Fruit fly (Drosophila melanogaster) whole organism, embryonic: ENCODE results near the gene CG9733.
A peak's percentile ranks its signal among the peaks of the same experiment; 100 is the strongest.

Source experiments
- Abd-B ChIP-seq: fragments of 200-800 bp; sonication (Bioruptor generic); optimal IDR thresholded peaks from 2 replicates; lab custom pipeline; 2018; ENCODE audit warnings: missing biosample characterization, mild to moderate bottlenecking, missing genetic modification characterization, moderate library complexity
- Asciz ChIP-seq: fragments of 200-800 bp; sonication (Bioruptor generic); optimal IDR thresholded peaks from 2 replicates; lab custom pipeline; 2017; ENCODE audit warnings: missing biosample characterization, mild to moderate bottlenecking, missing genetic modification characterization, missing genetic modification reagents
- CG10147 ChIP-seq: fragments of 200-800 bp; sonication (Bioruptor generic); optimal IDR thresholded peaks from 2 replicates; lab custom pipeline; 2019; ENCODE audit warnings: missing biosample characterization, mild to moderate bottlenecking, missing genetic modification characterization, moderate library complexity
- CG10979 ChIP-seq: fragments of 200-800 bp; sonication (Bioruptor generic); optimal IDR thresholded peaks from 2 replicates; lab custom pipeline; 2018; ENCODE audit warnings: missing biosample characterization, mild to moderate bottlenecking, missing genetic modification characterization, moderate library complexity
- CG13287 ChIP-seq: fragments of 200-800 bp; sonication (Bioruptor generic); IDR thresholded peaks from 2 replicates; pipeline ENCODE4 v1.3.6; 2022; ENCODE audit warnings: missing biosample characterization, missing genetic modification characterization; ENCODE audit not compliant: partially characterized antibody
- CG15269 ChIP-seq: fragments of 200-800 bp; sonication (Bioruptor generic); optimal IDR thresholded peaks from 2 replicates; lab custom pipeline; 2018; ENCODE audit warnings: missing biosample characterization, mild to moderate bottlenecking, missing genetic modification characterization, moderate library complexity
- CG15514 ChIP-seq: fragments of 200-800 bp; sonication (Bioruptor generic); optimal IDR thresholded peaks from 3 replicates; lab custom pipeline; 2017; ENCODE audit warnings: missing biosample characterization, missing genetic modification characterization, mild to moderate bottlenecking, moderate library complexity, missing genetic modification reagents
- CG15601 ChIP-seq: fragments of 200-800 bp; sonication (Bioruptor generic); optimal IDR thresholded peaks from 3 replicates; lab custom pipeline; 2019; ENCODE audit warnings: missing biosample characterization, mild to moderate bottlenecking, missing genetic modification characterization, moderate library complexity
- CG16779 ChIP-seq: fragments of 200-800 bp; sonication (Bioruptor generic); IDR thresholded peaks from 2 replicates; pipeline ENCODE4 v1.3.6; 2022; ENCODE audit warnings: missing biosample characterization, missing genetic modification characterization
- CG18262 ChIP-seq: fragments of 200-800 bp; optimal IDR thresholded peaks from 3 replicates; lab custom pipeline; 2019; ENCODE audit warnings: missing biosample characterization, mild to moderate bottlenecking, missing genetic modification characterization, moderate library complexity
- CG32532 ChIP-seq: fragments of 200-800 bp; sonication (Bioruptor generic); IDR thresholded peaks from 2 replicates; pipeline ENCODE4 v1.3.6; 2022; ENCODE audit warnings: missing biosample characterization, missing genetic modification characterization
- CG33557 ChIP-seq: fragments of 200-800 bp; sonication (Bioruptor generic); optimal IDR thresholded peaks from 2 replicates; lab custom pipeline; 2019; ENCODE audit warnings: missing biosample characterization, mild to moderate bottlenecking, missing genetic modification characterization, moderate library complexity
- CG3838 ChIP-seq: fragments of 200-800 bp; sonication (Bioruptor generic); optimal IDR thresholded peaks from 3 replicates; lab custom pipeline; 2016; ENCODE audit warnings: missing biosample characterization, missing genetic modification characterization
- CG5245 ChIP-seq: fragments of 200-800 bp; sonication (Bioruptor generic); optimal IDR thresholded peaks from 3 replicates; lab custom pipeline; 2016; ENCODE audit warnings: missing biosample characterization, missing genetic modification characterization
- CG7928 ChIP-seq: fragments of 200-800 bp; sonication (Bioruptor generic); optimal IDR thresholded peaks from 2 replicates; lab custom pipeline; 2017; ENCODE audit warnings: missing biosample characterization, mild to moderate bottlenecking, missing genetic modification characterization
- CG7963 ChIP-seq: fragments of 200-800 bp; sonication (Bioruptor generic); IDR thresholded peaks from 3 replicates; pipeline ENCODE4 v1.3.6; 2022; ENCODE audit warnings: missing biosample characterization, missing genetic modification characterization; ENCODE audit not compliant: partially characterized antibody
- Chrac-16 ChIP-seq: fragments of 200-800 bp; sonication (Bioruptor generic); optimal IDR thresholded peaks from 3 replicates; lab custom pipeline; 2016; ENCODE audit warnings: missing biosample characterization, missing genetic modification characterization
- CkIIα-i1 ChIP-seq: fragments of 200-800 bp; sonication (Bioruptor generic); IDR thresholded peaks from 2 replicates; pipeline ENCODE4 v1.3.6; 2022; ENCODE audit warnings: missing biosample characterization, missing genetic modification characterization
- CoRest ChIP-seq: fragments of 200-800 bp; sonication (Bioruptor generic); optimal IDR thresholded peaks from 3 replicates; lab custom pipeline; 2018; ENCODE audit warnings: missing biosample characterization, mild to moderate bottlenecking, missing genetic modification characterization, moderate library complexity
- Dip2 ChIP-seq: fragments of 200-800 bp; sonication (Bioruptor generic); IDR thresholded peaks from 2 replicates; pipeline ENCODE4 v1.3.6; 2022; ENCODE audit warnings: missing biosample characterization, missing genetic modification characterization
- Dref ChIP-seq: fragments of 200-800 bp; sonication (Bioruptor generic); IDR thresholded peaks from 2 replicates; pipeline ENCODE4 v1.3.6; 2022; ENCODE audit warnings: missing biosample characterization, missing genetic modification characterization
- Eip74EF ChIP-seq, 2 experiments: fragments of 200-800 bp in 1 of 2; fragments of >200 bp in 1 of 2; sonication (Bioruptor generic) in 1 of 2; optimal IDR thresholded peaks; 2 replicates each; lab custom pipeline; 2017 to 2019; ENCODE audit warnings: missing biosample characterization in 2 of 2, missing genetic modification characterization in 2 of 2, mild to moderate bottlenecking in 1 of 2, moderate library complexity in 1 of 2
- Elba2 ChIP-seq: fragments of 200-800 bp; sonication (Bioruptor generic); optimal IDR thresholded peaks from 3 replicates; lab custom pipeline; 2016; ENCODE audit warnings: missing biosample characterization, missing genetic modification characterization
- HmgZ ChIP-seq: fragments of 200-800 bp; sonication (Bioruptor generic); optimal IDR thresholded peaks from 2 replicates; lab custom pipeline; 2018; ENCODE audit warnings: missing biosample characterization, mild to moderate bottlenecking, missing genetic modification characterization
- Hsf ChIP-seq: fragments of 200-800 bp; sonication (Bioruptor generic); optimal IDR thresholded peaks from 3 replicates; lab custom pipeline; 2016; ENCODE audit warnings: missing biosample characterization, missing genetic modification characterization
- Max ChIP-seq: fragments of 200-800 bp; sonication (Bioruptor generic); optimal IDR thresholded peaks from 2 replicates; lab custom pipeline; 2016; ENCODE audit warnings: missing biosample characterization, mild to moderate bottlenecking, missing genetic modification characterization
- Neu2 ChIP-seq: fragments of 200-800 bp; sonication (Bioruptor generic); optimal IDR thresholded peaks from 3 replicates; lab custom pipeline; 2016; ENCODE audit warnings: missing biosample characterization, missing genetic modification characterization, borderline replicate concordance
- Oli ChIP-seq: fragments of 200-800 bp; sonication (Bioruptor generic); optimal IDR thresholded peaks from 2 replicates; lab custom pipeline; 2018; ENCODE audit warnings: missing biosample characterization, mild to moderate bottlenecking, missing genetic modification characterization, moderate library complexity
- Optix ChIP-seq: fragments of 200-800 bp; sonication (Bioruptor generic); IDR thresholded peaks from 3 replicates; pipeline ENCODE4 v1.3.6; 2022; ENCODE audit warnings: missing biosample characterization, missing genetic modification characterization
- Scr ChIP-seq: fragments of 200-800 bp; sonication (Bioruptor generic); IDR thresholded peaks from 2 replicates; pipeline ENCODE4 v1.3.6; 2022; ENCODE audit warnings: missing biosample characterization, missing genetic modification characterization; ENCODE audit not compliant: partially characterized antibody
- Sox100B ChIP-seq: fragments of 200-800 bp; sonication (Bioruptor generic); optimal IDR thresholded peaks from 3 replicates; lab custom pipeline; 2018; ENCODE audit warnings: missing biosample characterization, mild to moderate bottlenecking, missing genetic modification characterization
- Usf ChIP-seq: fragments of 200-800 bp; sonication (Bioruptor generic); optimal IDR thresholded peaks from 2 replicates; lab custom pipeline; 2017; ENCODE audit warnings: missing genotype, missing biosample characterization, missing genetic modification characterization
- Xrp1 ChIP-seq: fragments of 200-800 bp; sonication (Bioruptor generic); IDR thresholded peaks from 2 replicates; pipeline ENCODE4 v1.3.6; 2022; ENCODE audit warnings: missing biosample characterization, missing genetic modification characterization
- ato ChIP-seq: fragments of 200-800 bp; sonication (Bioruptor generic); IDR thresholded peaks from 2 replicates; pipeline ENCODE4 v1.3.6; 2022; ENCODE audit warnings: missing biosample characterization, missing genetic modification characterization; ENCODE audit not compliant: partially characterized antibody
- bowl ChIP-seq: fragments of 200-800 bp; sonication (Bioruptor generic); IDR thresholded peaks from 2 replicates; pipeline ENCODE4 v1.3.6; 2022; ENCODE audit warnings: missing biosample characterization, missing genetic modification characterization
- br ChIP-seq: fragments of >200 bp; optimal IDR thresholded peaks from 2 replicates; lab custom pipeline; 2017
- cato ChIP-seq: fragments of 200-800 bp; sonication (Bioruptor generic); optimal IDR thresholded peaks from 2 replicates; lab custom pipeline; 2016; ENCODE audit warnings: missing biosample characterization, missing genetic modification characterization, borderline replicate concordance
- chif ChIP-seq, 2 experiments: fragments of 200-800 bp; sonication (Bioruptor generic); optimal IDR thresholded peaks; 3 replicates each; lab custom pipeline; 2016; ENCODE audit warnings: missing biosample characterization in 2 of 2, missing genetic modification characterization in 2 of 2
- en ChIP-seq: fragments of 200-800 bp; sonication (Bioruptor generic); optimal IDR thresholded peaks from 2 replicates; lab custom pipeline; 2016; ENCODE audit warnings: missing biosample characterization, missing genetic modification characterization
- grau ChIP-seq: fragments of 200-800 bp; optimal IDR thresholded peaks from 3 replicates; lab custom pipeline; 2019; ENCODE audit warnings: missing biosample characterization, mild to moderate bottlenecking, missing genetic modification characterization, moderate library complexity
- h ChIP-seq: fragments of >200 bp; optimal IDR thresholded peaks from 2 replicates; lab custom pipeline; 2017
- ind ChIP-seq: fragments of 200-800 bp; sonication (Bioruptor generic); optimal IDR thresholded peaks from 3 replicates; lab custom pipeline; 2016; ENCODE audit warnings: missing biosample characterization, missing genetic modification characterization
- oc ChIP-seq: fragments of 200-800 bp; sonication (Bioruptor generic); optimal IDR thresholded peaks from 2 replicates; lab custom pipeline; 2018; ENCODE audit warnings: missing biosample characterization, mild to moderate bottlenecking, missing genetic modification characterization, moderate library complexity
- pnt ChIP-seq: fragments of 200-800 bp; sonication (Bioruptor generic); optimal IDR thresholded peaks from 3 replicates; lab custom pipeline; 2016; ENCODE audit warnings: missing biosample characterization, missing genetic modification characterization
- slbo ChIP-seq: fragments of 200-800 bp; sonication (Bioruptor generic); IDR thresholded peaks from 2 replicates; pipeline ENCODE4 v1.3.6; 2022; ENCODE audit warnings: missing biosample characterization, missing genetic modification characterization
- sob ChIP-seq: fragments of 200-800 bp; sonication (Bioruptor generic); IDR thresholded peaks from 2 replicates; pipeline ENCODE4 v1.3.6; 2022; ENCODE audit warnings: missing biosample characterization, missing genetic modification characterization
- sqz ChIP-seq: fragments of 200-800 bp; sonication (Bioruptor generic); optimal IDR thresholded peaks from 3 replicates; lab custom pipeline; 2018; ENCODE audit warnings: missing biosample characterization, mild to moderate bottlenecking, missing genetic modification characterization
- stc ChIP-seq: fragments of 200-800 bp; sonication (Bioruptor generic); IDR thresholded peaks from 2 replicates; pipeline ENCODE4 v1.3.6; 2022; ENCODE audit warnings: missing biosample characterization, missing genetic modification characterization
- vnd ChIP-seq: fragments of 200-800 bp; sonication (Bioruptor generic); IDR thresholded peaks from 3 replicates; pipeline ENCODE4 v1.3.6; 2022; ENCODE audit warnings: missing biosample characterization, missing genetic modification characterization; ENCODE audit not compliant: partially characterized antibody
- wek ChIP-seq: fragments of 200-800 bp; sonication (Bioruptor generic); optimal IDR thresholded peaks from 3 replicates; lab custom pipeline; 2018; ENCODE audit warnings: missing biosample characterization, mild to moderate bottlenecking, missing genetic modification characterization, moderate library complexity
- zf30C ChIP-seq: fragments of 200-800 bp; sonication (Bioruptor generic); optimal IDR thresholded peaks from 3 replicates; lab custom pipeline; 2018; ENCODE audit warnings: missing biosample characterization, mild to moderate bottlenecking, missing genetic modification characterization

Gene CG9733

dm6 chr3R:30235253-30235652, 11.2 kb downstream of the CG9733 start (continued):
- TF ChIP-seq CG15269 = peak; percentile 49
- TF ChIP-seq CG15514 = no peak
- no peak for TF ChIP-seq Neu2 (GFP tag; lab: Kevin White, UChicago)
- no peak for TF ChIP-seq Scr (GFP tag; lab: Robert Waterston, UW)
- no peak for TF ChIP-seq oc
- no peak for TF ChIP-seq cato (GFP tag; lab: Kevin White, UChicago)
- TF ChIP-seq Hsf (GFP tag; lab: Kevin White, UChicago) = no peak
- TF ChIP-seq Usf (GFP tag; lab: Kevin White, UChicago) = no peak
- no peak for TF ChIP-seq CG10147
- 0 out of 2 replicates have a peak, but pooled peaks have one; percentile 32 for TF ChIP-seq sob (GFP tag; lab: Robert Waterston, UW)
- TF ChIP-seq Asciz = peak; percentile 23
- TF ChIP-seq grau (tag; lab: Kevin White, UChicago) = peak; percentile 27
- peak; percentile 8 for TF ChIP-seq ind (GFP tag; lab: Kevin White, UChicago)
- TF ChIP-seq CG16779 (GFP tag; lab: Robert Waterston, UW) = no peak
- TF ChIP-seq stc (GFP tag; lab: Robert Waterston, UW) = no peak
- TF ChIP-seq CkIIα-i1 (GFP tag; lab: Robert Waterston, UW) = no peak
- TF ChIP-seq ato (GFP tag; lab: Robert Waterston, UW) = no peak
- TF ChIP-seq Dip2 (GFP tag; lab: Robert Waterston, UW) = no peak
- TF ChIP-seq Elba2 (GFP tag; lab: Kevin White, UChicago) = no peak
- TF ChIP-seq h (lab: Kevin White, UChicago) = no peak
- peak; percentile 68; the same call in 1 of the 2 replicates for TF ChIP-seq Xrp1
- no peak for TF ChIP-seq zf30C (GFP tag; lab: Kevin White, UChicago)
- no peak for TF ChIP-seq CG5245 (GFP tag; lab: Kevin White, UChicago)
- no peak for TF ChIP-seq Abd-B
- TF ChIP-seq CG15601 (tag; lab: Kevin White, UChicago) = peak; percentile 30
- TF ChIP-seq CG32532 (GFP tag; lab: Robert Waterston, UW) = no peak
- peak; percentile 41 for TF ChIP-seq slbo (GFP tag; lab: Robert Waterston, UW)
- no peak for TF ChIP-seq CG3838 (GFP tag; lab: Kevin White, UChicago)
- TF ChIP-seq Sox100B (GFP tag; lab: Kevin White, UChicago) = peak; percentile 8
- no peak for TF ChIP-seq CG7928 (GFP tag; lab: Kevin White, UChicago)
- TF ChIP-seq CoRest = peak; percentile 51
- no peak for TF ChIP-seq bowl
- TF ChIP-seq CG13287 (GFP tag; lab: Robert Waterston, UW) = no peak
- no peak for TF ChIP-seq CG7963 (GFP tag; lab: Robert Waterston, UW)
- TF ChIP-seq en = no peak
- TF ChIP-seq Oli (tag; lab: Kevin White, UChicago) = peak; percentile 27
- TF ChIP-seq vnd = no peak
- TF ChIP-seq CG18262 (tag; lab: Kevin White, UChicago) = peak; percentile 44
- peak; percentile 54 for TF ChIP-seq CG10979 (tag; lab: Kevin White, UChicago)
- no peak for TF ChIP-seq br (lab: Kevin White, UChicago)
- TF ChIP-seq Eip74EF (GFP tag; optimal IDR thresholded peaks at IDR 0.05; lab: Kevin White, UChicago) = no peak
- TF ChIP-seq chif (GFP tag; optimal IDR thresholded peaks at IDR 0.05; lab: Kevin White, UChicago) = peak in 1 of 2 experiments; percentile 8
- TF ChIP-seq Max (GFP tag; lab: Kevin White, UChicago) = no peak
- TF ChIP-seq pnt (GFP tag; lab: Kevin White, UChicago) = no peak
- peak; percentile 7 for TF ChIP-seq HmgZ (tag; lab: Kevin White, UChicago)
- no peak for TF ChIP-seq Optix (GFP tag; lab: Robert Waterston, UW)
- TF ChIP-seq Chrac-16 (GFP tag; lab: Kevin White, UChicago) = no peak
- TF ChIP-seq CG33557 (GFP tag; lab: Kevin White, UChicago) = no peak
- no peak for TF ChIP-seq Dref (GFP tag; lab: Robert Waterston, UW)
- TF ChIP-seq wek (GFP tag; lab: Kevin White, UChicago) = no peak
- peak; percentile 4 for TF ChIP-seq sqz (GFP tag; lab: Kevin White, UChicago)
